Worm (Caenorhabditis elegans) whole organism, early embryonic: ENCODE results near the gene ZK354.7.

Experiments
- B0310.2 ChIP-seq: sonication (generic microtip); optimal IDR thresholded peaks from 2 replicates; lab custom pipeline; 2016; ENCODE audit warnings: mild to moderate bottlenecking, missing genetic modification characterization, missing compliant biosample characterization
- F13C5.2 ChIP-seq: sonication (generic microtip); optimal IDR thresholded peaks from 2 replicates; lab custom pipeline; 2017; ENCODE audit warnings: mild to moderate bottlenecking, missing genetic modification characterization, inconsistent platforms, missing compliant biosample characterization
- aly-1 ChIP-seq: sonication (generic microtip); optimal IDR thresholded peaks from 2 replicates; lab custom pipeline; 2016; ENCODE audit warnings: missing genetic modification characterization, missing compliant biosample characterization
- ama-1 ChIP-seq: fragments of 150-350 bp; optimal IDR thresholded peaks from 2 replicates; lab custom pipeline; 2014
- ceh-13 ChIP-seq: fragments of 200-800 bp; sonication (Bioruptor generic); optimal IDR thresholded peaks from 2 replicates; lab custom pipeline; 2018; ENCODE audit warnings: mild to moderate bottlenecking, missing genetic modification characterization, missing compliant biosample characterization
- ceh-36 ChIP-seq: sonication (generic microtip); optimal IDR thresholded peaks from 2 replicates; lab custom pipeline; 2016; ENCODE audit warnings: missing genetic modification characterization, inconsistent platforms, missing compliant biosample characterization
- ets-7 ChIP-seq: sonication (generic microtip); optimal IDR thresholded peaks from 2 replicates; lab custom pipeline; 2016; ENCODE audit warnings: missing genotype, missing genetic modification characterization, missing compliant biosample characterization
- flt-1 ChIP-seq: fragments of 200-800 bp; sonication (Bioruptor generic); IDR thresholded peaks from 2 replicates; pipeline ENCODE4 v1.3.6; 2022; ENCODE audit warnings: missing genetic modification characterization, missing compliant biosample characterization
- hmbx-1 ChIP-seq: sonication (generic microtip); optimal IDR thresholded peaks from 2 replicates; lab custom pipeline; 2016; ENCODE audit warnings: mild to moderate bottlenecking, missing genetic modification characterization, missing compliant biosample characterization
- hmg-4 ChIP-seq: fragments of 200-800 bp; sonication (Bioruptor generic); optimal IDR thresholded peaks from 2 replicates; lab custom pipeline; 2018; ENCODE audit warnings: mild to moderate bottlenecking, missing genetic modification characterization, missing compliant biosample characterization
- hnd-1 ChIP-seq: sonication (generic microtip); optimal IDR thresholded peaks from 2 replicates; lab custom pipeline; 2016; ENCODE audit warnings: missing genetic modification characterization, missing compliant biosample characterization
- pes-1 ChIP-seq: fragments of 200-800 bp; sonication (Bioruptor generic); IDR thresholded peaks from 2 replicates; pipeline ENCODE4 v1.3.6; 2022; ENCODE audit warnings: missing genetic modification reagents, missing genetic modification characterization, missing compliant biosample characterization
- scrt-1 ChIP-seq: fragments of 200-800 bp; sonication (Bioruptor generic); IDR thresholded peaks from 2 replicates; pipeline ENCODE4 v1.3.6; 2022; ENCODE audit warnings: missing genetic modification characterization, missing compliant biosample characterization
- sea-1 ChIP-seq: fragments of 200-800 bp; sonication (Bioruptor generic); conservative IDR thresholded peaks from 2 replicates; pipeline ENCODE4 v1.3.6; 2022; ENCODE audit warnings: missing genetic modification characterization, missing compliant biosample characterization
- tbx-11 ChIP-seq: fragments of 200-800 bp; sonication (Bioruptor generic); IDR thresholded peaks from 2 replicates; pipeline ENCODE4 v1.3.6; 2022; ENCODE audit warnings: missing genetic modification characterization, missing compliant biosample characterization
- tbx-37 ChIP-seq: fragments of 200-800 bp; sonication (Bioruptor generic); conservative IDR thresholded peaks from 2 replicates; pipeline ENCODE4 v1.3.6; 2022; ENCODE audit warnings: missing genetic modification reagents, missing genetic modification characterization, missing compliant biosample characterization
- tra-4 ChIP-seq: sonication (generic microtip); optimal IDR thresholded peaks from 2 replicates; lab custom pipeline; 2017; ENCODE audit warnings: missing genetic modification characterization, missing compliant biosample characterization

ZK354.7 gene

DNA sequence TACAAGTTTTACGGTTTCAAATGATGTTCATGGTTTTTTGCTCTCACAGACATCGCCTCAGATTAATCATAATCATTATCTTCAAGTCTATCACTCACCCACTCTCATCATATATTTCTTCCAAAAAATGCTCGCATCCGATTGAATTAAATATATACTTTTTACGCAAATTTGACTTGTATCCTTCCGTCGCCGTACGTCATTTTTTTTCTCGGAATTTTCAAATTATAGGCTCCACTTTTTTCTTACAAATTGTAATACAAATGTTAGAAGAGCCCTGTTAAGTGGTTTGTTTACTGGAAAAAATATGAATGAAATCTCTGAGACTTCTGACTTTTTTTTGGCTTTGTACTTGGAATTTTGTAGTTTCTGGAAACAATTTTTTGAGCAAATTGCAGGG, 15.7 kb downstream of the ZK354.7 start:
- TF ChIP-seq ceh-36 (tag; lab: Kevin White, UChicago), result no peak
- TF ChIP-seq hmbx-1 (tag; lab: Kevin White, UChicago), result no peak
- TF ChIP-seq hmg-4 (GFP tag; lab: Kevin White, UChicago), result no peak
- TF ChIP-seq scrt-1 (GFP tag; lab: Robert Waterston, UW), result no peak
- no peak for TF ChIP-seq sea-1 (GFP tag; lab: Robert Waterston, UW)
- TF ChIP-seq ceh-13 (GFP tag; lab: Kevin White, UChicago), result no peak
- no peak for TF ChIP-seq aly-1 (tag; lab: Kevin White, UChicago)
- TF ChIP-seq pes-1, result no peak
- TF ChIP-seq tra-4 (tag; lab: Kevin White, UChicago), result no peak
- TF ChIP-seq flt-1 (GFP tag; lab: Robert Waterston, UW), result no peak
- no peak for TF ChIP-seq hnd-1
- TF ChIP-seq F13C5.2 (tag; lab: Kevin White, UChicago), result no peak
- TF ChIP-seq tbx-11 (GFP tag; lab: Robert Waterston, UW), result no peak
- no peak for TF ChIP-seq ets-7 (tag; lab: Kevin White, UChicago)
- TF ChIP-seq ama-1 (lab: Kevin White, UChicago), result no peak
- no peak for TF ChIP-seq tbx-37

DNA sequence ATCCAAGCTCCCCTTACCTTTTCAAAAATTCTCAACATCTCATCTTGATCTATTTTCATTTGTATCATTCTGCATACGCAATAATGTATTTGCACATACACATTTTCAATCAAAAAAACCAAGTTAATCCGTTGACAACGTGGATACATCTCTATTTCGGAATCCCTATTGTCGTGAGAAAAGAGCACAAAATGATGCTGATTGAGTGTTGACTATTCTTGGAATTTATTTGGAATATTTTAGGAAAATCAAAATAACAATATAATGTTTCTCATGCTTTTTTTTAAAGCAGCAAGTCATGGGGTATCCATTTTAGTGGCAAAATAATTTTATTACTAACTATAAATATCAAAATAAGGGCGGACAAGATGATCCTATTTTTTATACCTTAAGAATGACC, 21.5 kb downstream of the ZK354.7 start:
- TF ChIP-seq F13C5.2 (tag; lab: Kevin White, UChicago) (no peak), ceh-13 (GFP tag; lab: Kevin White, UChicago) (no peak), B0310.2 (no peak), scrt-1 (GFP tag; lab: Robert Waterston, UW) (no peak), hmbx-1 (tag; lab: Kevin White, UChicago) (no peak), hmg-4 (GFP tag; lab: Kevin White, UChicago) (no peak), tbx-37 (no peak), aly-1 (tag; lab: Kevin White, UChicago) (no peak), hnd-1 (no peak), tbx-11 (GFP tag; lab: Robert Waterston, UW) (no peak), tra-4 (tag; lab: Kevin White, UChicago) (no peak), ets-7 (tag; lab: Kevin White, UChicago) (no peak), ceh-36 (tag; lab: Kevin White, UChicago) (no peak)

- TF ChIP-seq tra-4 (tag; lab: Kevin White, UChicago) (no peak), ceh-13 (GFP tag; lab: Kevin White, UChicago) (no peak), ets-7 (tag; lab: Kevin White, UChicago) (no peak)
These were observed 25.2 kb downstream of the ZK354.7 start, which contains the start of gene F36H12.17 for ce11 chrIV:5277752-5278151. Gene F36H12.17, minus strand, starts transcription at chrIV:5277852.

ce11 chrIV:5274123-5274581, 28.8 kb downstream of the ZK354.7 start, which contains the start of gene slfl-4:
Gene slfl-4, plus strand, starts transcription at chrIV:5274531.
- TF ChIP-seq flt-1 (GFP tag; lab: Robert Waterston, UW) (no peak), ama-1 (lab: Kevin White, UChicago) (no peak), tbx-11 (GFP tag; lab: Robert Waterston, UW) (no peak), scrt-1 (GFP tag; lab: Robert Waterston, UW) (no peak), hnd-1 (no peak), F13C5.2 (tag; lab: Kevin White, UChicago) (no peak), ets-7 (tag; lab: Kevin White, UChicago) (no peak)

- no peak for TF ChIP-seq B0310.2
- TF ChIP-seq hmg-4 (GFP tag; lab: Kevin White, UChicago), result no peak
- TF ChIP-seq ama-1 (lab: Kevin White, UChicago), result no peak
- TF ChIP-seq ceh-36 (tag; lab: Kevin White, UChicago), result no peak
- TF ChIP-seq tbx-11 (GFP tag; lab: Robert Waterston, UW), result no peak
- TF ChIP-seq sea-1 (GFP tag; lab: Robert Waterston, UW), result no peak
- TF ChIP-seq ets-7 (tag; lab: Kevin White, UChicago), result no peak
- TF ChIP-seq pes-1, result no peak
- TF ChIP-seq flt-1 (GFP tag; lab: Robert Waterston, UW), result no peak
These were observed 29.5 kb downstream of the ZK354.7 start for ce11 chrIV:5273385-5273784.

ce11 chrIV:5272518-5272917, 30.4 kb downstream of the ZK354.7 start, which contains the start of gene F36H12.3:
Gene F36H12.3, plus strand, starts transcription at chrIV:5272818.
- TF ChIP-seq ceh-13 (GFP tag; lab: Kevin White, UChicago), result no peak
- TF ChIP-seq hmbx-1 (tag; lab: Kevin White, UChicago), result no peak
- TF ChIP-seq F13C5.2 (tag; lab: Kevin White, UChicago), result no peak
- TF ChIP-seq tbx-37, result no peak
- no peak for TF ChIP-seq tra-4 (tag; lab: Kevin White, UChicago)
- TF ChIP-seq aly-1 (tag; lab: Kevin White, UChicago), result no peak
- TF ChIP-seq sea-1 (GFP tag; lab: Robert Waterston, UW), result no peak
- TF ChIP-seq hnd-1, result no peak
- TF ChIP-seq ceh-36 (tag; lab: Kevin White, UChicago), result no peak
- no peak for TF ChIP-seq tbx-11 (GFP tag; lab: Robert Waterston, UW)
- TF ChIP-seq hmg-4 (GFP tag; lab: Kevin White, UChicago), result no peak

ce11 chrIV:5268803-5269202, 34.1 kb downstream of the ZK354.7 start, which contains the start of gene F36H12.4:
Gene F36H12.4, plus strand, starts transcription at chrIV:5269103.
- TF ChIP-seq hmbx-1 (tag; lab: Kevin White, UChicago), result no peak
- no peak for TF ChIP-seq tbx-37
- no peak for TF ChIP-seq flt-1 (GFP tag; lab: Robert Waterston, UW)
- TF ChIP-seq aly-1 (tag; lab: Kevin White, UChicago), result no peak
- no peak for TF ChIP-seq pes-1
- no peak for TF ChIP-seq tbx-11 (GFP tag; lab: Robert Waterston, UW)
- no peak for TF ChIP-seq ceh-13 (GFP tag; lab: Kevin White, UChicago)
- TF ChIP-seq scrt-1 (GFP tag; lab: Robert Waterston, UW), result no peak
- no peak for TF ChIP-seq ceh-36 (tag; lab: Kevin White, UChicago)
- TF ChIP-seq ets-7 (tag; lab: Kevin White, UChicago), result no peak
- no peak for TF ChIP-seq hmg-4 (GFP tag; lab: Kevin White, UChicago)
- TF ChIP-seq B0310.2, result no peak
